Worm (Caenorhabditis elegans): ENCODE results near the gene Y4C6B.2.

Gene Y4C6B.2

DNA sequence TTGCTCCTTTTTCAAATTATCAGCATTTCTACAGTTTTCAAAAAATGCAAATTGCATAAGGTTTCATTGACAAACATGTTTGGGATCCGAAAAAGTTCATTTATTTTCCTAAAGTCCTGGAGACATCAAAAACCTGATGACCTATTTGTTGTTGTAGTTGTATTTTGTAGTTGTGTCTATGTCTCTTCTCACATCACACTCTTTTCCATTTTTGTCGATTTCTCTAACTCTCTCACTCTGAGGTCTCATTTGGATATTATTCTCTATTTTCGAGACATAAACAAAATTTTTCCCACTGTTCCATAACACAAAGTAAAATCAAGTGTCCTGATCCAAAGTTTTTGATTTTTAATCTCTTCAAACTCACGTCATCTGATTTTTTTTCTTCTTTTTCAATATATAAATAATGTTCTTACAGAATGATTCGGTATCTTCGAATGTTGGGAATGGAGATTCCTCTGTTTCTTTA lies 20.5 kb upstream of the Y4C6B.2 start, which contains the start of gene slc-46A:
Gene slc-46A, plus strand, starts transcription at position 419 of the 469 bp plus-strand sequence.
- no peak for TF ChIP-seq zip-5 (tag; optimal IDR thresholded peaks at IDR 0.05)
- no peak for TF ChIP-seq ceh-9 (tag; optimal IDR thresholded peaks at IDR 0.05)
- no peak for TF ChIP-seq ceh-22 (tag; optimal IDR thresholded peaks at IDR 0.05)
- no peak for TF ChIP-seq ceh-34 (tag; optimal IDR thresholded peaks at IDR 0.05)
- TF ChIP-seq sox-4 (tag; optimal IDR thresholded peaks at IDR 0.05): no peak
- no peak for TF ChIP-seq dve-1 (tag; optimal IDR thresholded peaks at IDR 0.05)
- no peak for TF ChIP-seq ama-1 (optimal IDR thresholded peaks at IDR 0.05)
- no peak for TF ChIP-seq fax-1 (tag; optimal IDR thresholded peaks at IDR 0.05)
- no peak for TF ChIP-seq sox-2 (GFP tag; IDR thresholded peaks at IDR 0.05)
- no peak for TF ChIP-seq pros-1 (tag; optimal IDR thresholded peaks at IDR 0.05)
- no peak for TF ChIP-seq ref-2 (tag; optimal IDR thresholded peaks at IDR 0.05)
- no peak for TF ChIP-seq ceh-6 (GFP tag; optimal IDR thresholded peaks at IDR 0.05)
- no peak for TF ChIP-seq pat-9 (tag; optimal IDR thresholded peaks at IDR 0.05)
- no peak for TF ChIP-seq hlh-8 (tag; optimal IDR thresholded peaks at IDR 0.05)

DNA sequence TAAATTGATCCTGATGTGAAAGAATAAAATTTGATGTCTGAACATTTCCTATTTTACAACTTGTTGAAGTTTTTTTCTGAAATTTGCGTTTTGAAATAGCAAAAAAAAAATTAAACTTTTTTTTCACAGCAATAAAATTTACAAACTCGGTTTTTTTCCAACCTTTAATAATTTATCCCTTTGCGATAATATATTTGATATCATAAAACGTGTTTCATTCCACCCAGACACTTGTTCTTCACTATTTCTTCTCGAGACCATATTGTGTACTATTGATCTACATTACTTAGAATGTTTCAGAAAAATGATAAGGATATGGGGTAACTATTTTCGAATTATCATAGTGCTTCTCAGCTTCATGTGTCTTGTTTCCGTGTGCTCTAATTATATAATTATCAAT lies 13.2 kb upstream of the Y4C6B.2 start, which contains the start of gene Y4C6B.4:
Gene Y4C6B.4, plus strand, starts transcription at position 301 of the 400 bp plus-strand sequence.
- no peak for TF ChIP-seq fkh-6 (tag; optimal IDR thresholded peaks at IDR 0.05)
- TF ChIP-seq sdc-2 (tag; optimal IDR thresholded peaks at IDR 0.05): no peak
- TF ChIP-seq fax-1 (tag; optimal IDR thresholded peaks at IDR 0.05): no peak
- no peak for TF ChIP-seq pros-1 (tag; optimal IDR thresholded peaks at IDR 0.05)
- TF ChIP-seq hlh-8 (tag; optimal IDR thresholded peaks at IDR 0.05): no peak

ce11 chrIV:5332178-5332577 lies 7.2 kb upstream of the Y4C6B.2 start, which contains the start of gene Y4C6B.3:
Y4C6B.3 (plus strand) TSS chrIV:5332478.
- TF ChIP-seq F13H6.1 (tag; optimal IDR thresholded peaks at IDR 0.05): no peak
- no peak for TF ChIP-seq ama-1 (optimal IDR thresholded peaks at IDR 0.05)
- TF ChIP-seq pqm-1 (tag; optimal IDR thresholded peaks at IDR 0.05): no peak
- TF ChIP-seq ceh-45 (GFP tag; IDR thresholded peaks at IDR 0.05): no peak
- TF ChIP-seq lim-6 (tag; optimal IDR thresholded peaks at IDR 0.05): no peak
- no peak for TF ChIP-seq mec-3 (tag; optimal IDR thresholded peaks at IDR 0.05; ENCODE audit: borderline replicate concordance)
- no peak for TF ChIP-seq unc-55 (GFP tag; optimal IDR thresholded peaks at IDR 0.05)
- no peak for TF ChIP-seq hlh-15 (tag; optimal IDR thresholded peaks at IDR 0.05)
- no peak for TF ChIP-seq hlh-30 (tag; optimal IDR thresholded peaks at IDR 0.05; ENCODE audit: insufficient read depth)
- TF ChIP-seq ceh-24 (tag; optimal IDR thresholded peaks at IDR 0.05): no peak

DNA sequence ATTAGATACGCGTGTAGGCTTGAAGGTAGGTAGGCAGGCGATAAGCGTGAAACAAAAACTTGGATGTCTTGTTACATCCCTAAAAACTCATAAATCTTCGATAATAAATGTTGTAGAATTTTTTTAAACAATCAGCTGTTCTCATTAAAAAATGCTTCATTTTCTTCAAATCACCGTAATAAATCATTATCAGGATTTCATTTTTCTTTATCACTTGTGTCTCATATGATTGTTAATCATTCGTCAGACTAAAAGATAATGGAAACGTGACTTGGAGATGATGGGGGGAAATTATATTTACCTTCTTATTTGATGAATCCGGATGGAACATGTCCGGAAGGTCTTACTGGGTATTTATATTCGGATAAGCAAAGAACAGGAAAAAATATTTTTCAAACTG lies 5.9 kb upstream of the Y4C6B.2 start:
- peak; percentile 4 for TF ChIP-seq elt-2 (tag; optimal IDR thresholded peaks at IDR 0.05)
- TF ChIP-seq ama-1 (optimal IDR thresholded peaks at IDR 0.05): no peak
- no peak for TF ChIP-seq lin-11 (tag; optimal IDR thresholded peaks at IDR 0.05)

DNA sequence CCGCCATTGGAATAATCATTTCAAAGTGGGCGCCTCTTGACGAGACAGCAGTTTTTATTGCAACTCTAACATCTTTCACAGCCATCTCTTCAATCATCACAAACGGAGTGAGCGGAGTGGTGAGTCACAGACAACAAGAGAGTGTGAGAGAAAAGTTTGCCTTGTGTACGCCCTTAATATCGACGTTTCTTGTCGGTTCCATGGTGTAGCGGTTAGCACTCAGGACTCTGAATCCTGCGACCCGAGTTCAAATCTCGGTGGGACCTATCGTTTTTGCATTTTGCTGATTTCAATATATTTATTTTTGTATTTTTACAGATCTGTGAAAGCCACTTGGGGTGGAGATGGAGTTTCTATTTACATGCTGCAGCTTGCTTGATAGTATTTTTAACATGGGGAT lies 4.9 kb upstream of the Y4C6B.2 start:
- peak; percentile 20 for TF ChIP-seq nfya-1 (tag; optimal IDR thresholded peaks at IDR 0.05)
- no peak for TF ChIP-seq pros-1 (tag; optimal IDR thresholded peaks at IDR 0.05)
- no peak for TF ChIP-seq hlh-30 (tag; optimal IDR thresholded peaks at IDR 0.05; ENCODE audit: insufficient read depth)
- TF ChIP-seq eyg-1 (tag; optimal IDR thresholded peaks at IDR 0.05): no peak
- TF ChIP-seq ceh-45 (GFP tag; IDR thresholded peaks at IDR 0.05): 0 out of 2 replicates have a peak, but pooled peaks have one; percentile 64
- peak; percentile 15 for TF ChIP-seq ceh-24 (tag; optimal IDR thresholded peaks at IDR 0.05)
- no peak for TF ChIP-seq ama-1 (optimal IDR thresholded peaks at IDR 0.05)
- TF ChIP-seq C38D4.7 (GFP tag; optimal IDR thresholded peaks at IDR 0.05): no peak
- peak; percentile 57 for TF ChIP-seq ceh-14 (tag; optimal IDR thresholded peaks at IDR 0.05)
- no peak for TF ChIP-seq ceh-48 (tag; optimal IDR thresholded peaks at IDR 0.05)
- no peak for TF ChIP-seq odd-2 (tag; optimal IDR thresholded peaks at IDR 0.05)
- no peak for TF ChIP-seq fkh-10 (GFP tag; optimal IDR thresholded peaks at IDR 0.05)
- TF ChIP-seq npax-4 (tag; optimal IDR thresholded peaks at IDR 0.05): no peak
- TF ChIP-seq ceh-34 (tag; optimal IDR thresholded peaks at IDR 0.05): peak; percentile 48
- TF ChIP-seq K09A11.1 (tag; optimal IDR thresholded peaks at IDR 0.05; ENCODE audit: insufficient read depth): peak; percentile 50
- no peak for TF ChIP-seq hlh-15 (tag; optimal IDR thresholded peaks at IDR 0.05)
- TF ChIP-seq pag-3 (tag; optimal IDR thresholded peaks at IDR 0.05; ENCODE audit: borderline replicate concordance): no peak
- peak; percentile 34 for TF ChIP-seq unc-86 (tag; optimal IDR thresholded peaks at IDR 0.05)
- TF ChIP-seq che-1 (tag; optimal IDR thresholded peaks at IDR 0.05): peak; percentile 73
- TF ChIP-seq sox-4 (tag; optimal IDR thresholded peaks at IDR 0.05): peak; percentile 73
- TF ChIP-seq pha-4 (tag; optimal IDR thresholded peaks at IDR 0.05): no peak
- TF ChIP-seq pha-2 (tag; optimal IDR thresholded peaks at IDR 0.05): peak; percentile 38
- peak; percentile 58 for TF ChIP-seq fkh-6 (tag; optimal IDR thresholded peaks at IDR 0.05)
- TF ChIP-seq dmd-4 (tag; optimal IDR thresholded peaks at IDR 0.05; ENCODE audit: borderline replicate concordance): no peak
- TF ChIP-seq pax-1 (tag; optimal IDR thresholded peaks at IDR 0.05): no peak
- peak; percentile 72 for TF ChIP-seq elt-2 (tag; optimal IDR thresholded peaks at IDR 0.05)
- TF ChIP-seq F13H6.1 (tag; optimal IDR thresholded peaks at IDR 0.05): peak; percentile 35
